Worm (Caenorhabditis elegans): Measurements from ENCODE around the gene Y54G2A.15.
"Not testable (repeated sequence)": the region's sequence is repeated elsewhere in the genome, so short reads cannot be mapped to it uniquely, and the experiment has no call there.

Y54G2A.15 gene

ce11 chrIV:2802193-2802592 is 41.6 kb downstream of the Y54G2A.15 start (continued):
- TF ChIP-seq ceh-45 (GFP tag; IDR thresholded peaks at IDR 0.05): no peak

DNA sequence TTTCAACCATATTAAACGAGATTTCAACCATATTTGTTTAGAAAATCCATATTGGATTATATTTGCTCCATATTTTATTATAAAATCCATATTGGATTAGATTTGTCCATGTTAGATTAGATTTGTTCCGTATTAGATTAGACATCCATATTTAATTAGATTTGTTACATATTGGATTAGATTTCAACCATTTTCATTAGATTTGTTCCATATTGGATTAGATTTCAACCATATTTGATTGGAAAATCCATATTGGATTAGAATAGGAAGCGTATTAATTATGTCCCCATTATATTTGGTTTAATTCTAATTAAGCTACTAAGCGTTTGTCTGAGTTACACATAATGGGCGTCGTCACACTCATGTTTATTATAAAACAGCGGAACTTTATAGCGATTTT is 42.2 kb downstream of the Y54G2A.15 start, which contains the start of gene Y54G2A.44:
Gene Y54G2A.44, plus strand, starts transcription at position 301 of the 400 bp plus-strand sequence.
- TF ChIP-seq ama-1 (optimal IDR thresholded peaks at IDR 0.05); C08G9.2 (tag; optimal IDR thresholded peaks at IDR 0.05); hlh-13 (GFP tag; optimal IDR thresholded peaks at IDR 0.05): not testable (repeated sequence)

DNA sequence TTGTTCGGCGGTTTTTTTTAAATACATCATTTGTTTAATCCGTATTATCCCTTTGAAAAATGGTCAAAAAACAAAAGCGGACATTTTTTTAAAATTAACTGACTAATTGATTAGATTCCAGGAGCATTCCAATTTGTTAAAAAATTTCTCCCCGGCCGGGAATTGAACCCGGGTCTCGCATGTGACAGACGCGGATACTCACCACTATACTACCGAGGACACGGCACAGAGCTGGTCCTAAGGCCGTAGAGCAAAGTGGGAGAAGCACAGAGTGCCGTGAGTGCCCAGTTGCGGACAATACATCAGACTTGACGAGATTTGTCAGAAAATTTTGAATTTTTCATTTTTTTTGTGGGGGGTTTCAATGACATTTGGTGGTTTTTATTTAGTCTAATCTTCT is 42.8 kb downstream of the Y54G2A.15 start:
- no peak for TF ChIP-seq sox-2 (GFP tag; IDR thresholded peaks at IDR 0.05)
- TF ChIP-seq C08G9.2 (tag; optimal IDR thresholded peaks at IDR 0.05): peak; percentile 15
- peak; percentile 54 for TF ChIP-seq hlh-30 (tag; optimal IDR thresholded peaks at IDR 0.05; ENCODE audit: insufficient read depth)
- no peak for TF ChIP-seq nhr-11 (tag; optimal IDR thresholded peaks at IDR 0.05)

- TF ChIP-seq lim-6 (tag; optimal IDR thresholded peaks at IDR 0.05): no peak
- no peak for TF ChIP-seq pat-9 (tag; optimal IDR thresholded peaks at IDR 0.05)
- TF ChIP-seq gmeb-2 (tag; optimal IDR thresholded peaks at IDR 0.05): no peak
- TF ChIP-seq hlh-15 (tag; optimal IDR thresholded peaks at IDR 0.05): no peak
- no peak for TF ChIP-seq nhr-232 (tag; optimal IDR thresholded peaks at IDR 0.05)
- no peak for TF ChIP-seq T23F11.4 (GFP tag; optimal IDR thresholded peaks at IDR 0.05)
- TF ChIP-seq ceh-48 (tag; optimal IDR thresholded peaks at IDR 0.05): no peak
- no peak for TF ChIP-seq tbx-2 (tag; optimal IDR thresholded peaks at IDR 0.05)
- TF ChIP-seq nfya-1 (tag; optimal IDR thresholded peaks at IDR 0.05): no peak
- TF ChIP-seq sdc-2 (tag; optimal IDR thresholded peaks at IDR 0.05): no peak
- TF ChIP-seq ceh-6 (GFP tag; optimal IDR thresholded peaks at IDR 0.05): no peak
- TF ChIP-seq ceh-2 (tag; optimal IDR thresholded peaks at IDR 0.05): no peak
- TF ChIP-seq ama-1 (optimal IDR thresholded peaks at IDR 0.05): no peak
- TF ChIP-seq fax-1 (tag; optimal IDR thresholded peaks at IDR 0.05): no peak
Observed at ce11 chrIV:2799890-2800289, 43.9 kb downstream of the Y54G2A.15 start.

DNA sequence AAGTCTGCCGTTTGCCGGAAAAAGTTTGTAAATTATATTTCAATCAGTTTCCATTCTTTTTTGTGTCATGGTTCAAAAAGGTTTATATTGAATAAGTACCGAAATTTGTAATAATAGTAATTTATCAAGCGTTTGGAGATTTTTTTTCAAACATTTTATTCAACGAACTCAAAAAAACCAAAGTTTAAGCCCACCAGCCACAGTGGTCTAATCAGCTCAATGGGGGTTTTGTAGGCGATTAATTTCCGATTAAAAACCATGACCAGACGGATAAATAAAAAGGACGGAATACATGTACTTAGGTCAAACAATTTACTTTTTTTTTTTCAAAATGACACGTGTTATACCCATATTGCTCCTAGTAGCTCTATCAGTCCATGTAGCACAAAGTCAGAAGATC is 44.4 kb downstream of the Y54G2A.15 start, which contains the start of gene Y54G2A.10:
Gene Y54G2A.10, plus strand, starts transcription at position 301 of the 400 bp plus-strand sequence.
- TF ChIP-seq mec-3 (tag; optimal IDR thresholded peaks at IDR 0.05; ENCODE audit: borderline replicate concordance) (no peak), fkh-6 (tag; optimal IDR thresholded peaks at IDR 0.05) (no peak), odd-2 (tag; optimal IDR thresholded peaks at IDR 0.05) (no peak), hlh-6 (tag; optimal IDR thresholded peaks at IDR 0.05) (no peak), hlh-8 (tag; optimal IDR thresholded peaks at IDR 0.05) (no peak), sox-4 (tag; optimal IDR thresholded peaks at IDR 0.05) (no peak), hlh-30 (tag; optimal IDR thresholded peaks at IDR 0.05; ENCODE audit: insufficient read depth) (no peak), dve-1 (tag; optimal IDR thresholded peaks at IDR 0.05) (no peak), K02D7.2 (tag; optimal IDR thresholded peaks at IDR 0.05) (no peak), tbx-2 (tag; optimal IDR thresholded peaks at IDR 0.05) (no peak), ceh-9 (tag; optimal IDR thresholded peaks at IDR 0.05) (no peak)

ce11 chrIV:2798339-2798738 is 45.4 kb downstream of the Y54G2A.15 start, which contains the start of gene Y54G2A.52:
Gene Y54G2A.52, minus strand, starts transcription at chrIV:2798686.
- TF ChIP-seq elt-2 (tag; optimal IDR thresholded peaks at IDR 0.05): peak; percentile 14
- TF ChIP-seq pqm-1 (tag; optimal IDR thresholded peaks at IDR 0.05): no peak
- no peak for TF ChIP-seq odd-2 (tag; optimal IDR thresholded peaks at IDR 0.05)

ce11 chrIV:2793956-2794355 is 49.8 kb downstream of the Y54G2A.15 start:
- no peak for TF ChIP-seq unc-3 (GFP tag; conservative IDR thresholded peaks at IDR 0.05)
- TF ChIP-seq unc-3 (tag; optimal IDR thresholded peaks at IDR 0.05): no peak
- TF ChIP-seq pat-9 (tag; optimal IDR thresholded peaks at IDR 0.05): no peak
- TF ChIP-seq ref-2 (tag; optimal IDR thresholded peaks at IDR 0.05): no peak
- TF ChIP-seq syd-9 (tag; optimal IDR thresholded peaks at IDR 0.05): no peak
- peak; percentile 72 for TF ChIP-seq nfya-1 (tag; optimal IDR thresholded peaks at IDR 0.05)
- TF ChIP-seq Y22D7AL.16 (tag; optimal IDR thresholded peaks at IDR 0.05): no peak
- no peak for TF ChIP-seq hlh-15 (tag; optimal IDR thresholded peaks at IDR 0.05)

All from whole organism, late embryonic.